Fruit fly (Drosophila melanogaster) whole organism, prepupa: ENCODE results near the gene CG9393.

Source experiments
- Blimp-1 ChIP-seq: fragments of 200-800 bp; sonication (Bioruptor generic); optimal IDR thresholded peaks from 3 replicates; lab custom pipeline; 2017; ENCODE audit warnings: missing biosample characterization, missing genetic modification characterization, mild to moderate bottlenecking, moderate library complexity, missing genetic modification reagents
- CG10631 ChIP-seq: fragments of 200-800 bp; sonication (Bioruptor generic); optimal IDR thresholded peaks from 2 replicates; lab custom pipeline; 2016; ENCODE audit warnings: missing biosample characterization, missing genetic modification characterization
- CG10669 ChIP-seq: fragments of 200-800 bp; sonication (Bioruptor generic); optimal IDR thresholded peaks from 3 replicates; lab custom pipeline; 2018; ENCODE audit warnings: missing biosample characterization, mild to moderate bottlenecking, missing genetic modification characterization, moderate library complexity
- CG11294 ChIP-seq: fragments of 200-800 bp; sonication (Bioruptor generic); IDR thresholded peaks from 2 replicates; pipeline ENCODE4 v1.3.6; 2022; ENCODE audit warnings: missing biosample characterization, missing genetic modification characterization
- CG15336 ChIP-seq: fragments of 200-800 bp; sonication (Bioruptor generic); IDR thresholded peaks from 2 replicates; pipeline ENCODE4 v1.3.6; 2022; ENCODE audit warnings: missing biosample characterization, missing genetic modification characterization
- CG1621 ChIP-seq: fragments of 200-800 bp; sonication (Bioruptor generic); optimal IDR thresholded peaks from 3 replicates; lab custom pipeline; 2018; ENCODE audit warnings: missing biosample characterization, mild to moderate bottlenecking, missing genetic modification characterization
- CG3032 ChIP-seq: fragments of 200-800 bp; optimal IDR thresholded peaks from 2 replicates; lab custom pipeline; 2019; ENCODE audit warnings: missing biosample characterization, mild to moderate bottlenecking, missing genetic modification characterization, moderate library complexity
- CG31627 ChIP-seq: fragments of 200-800 bp; sonication (Bioruptor generic); optimal IDR thresholded peaks from 3 replicates; lab custom pipeline; 2016; ENCODE audit warnings: missing biosample characterization, missing genetic modification characterization
- CG34406 ChIP-seq: fragments of 200-800 bp; sonication (Bioruptor generic); optimal IDR thresholded peaks from 3 replicates; lab custom pipeline; 2016; ENCODE audit warnings: missing biosample characterization, missing genetic modification characterization
- CG3919 ChIP-seq: fragments of 200-800 bp; sonication (Bioruptor generic); optimal IDR thresholded peaks from 3 replicates; lab custom pipeline; 2016; ENCODE audit warnings: missing biosample characterization, missing genetic modification characterization
- CG6163 ChIP-seq: fragments of 200-800 bp; sonication (Bioruptor generic); IDR thresholded peaks from 3 replicates; pipeline ENCODE4 v1.3.6; 2022; ENCODE audit warnings: missing biosample characterization, missing genetic modification characterization
- CG6276 ChIP-seq: fragments of 200-800 bp; sonication (Bioruptor generic); optimal IDR thresholded peaks from 2 replicates; lab custom pipeline; 2017; ENCODE audit warnings: missing biosample characterization, mild to moderate bottlenecking, missing genetic modification characterization
- CG6792 ChIP-seq: fragments of 200-800 bp; sonication (Bioruptor generic); optimal IDR thresholded peaks from 3 replicates; lab custom pipeline; 2016; ENCODE audit warnings: missing biosample characterization, missing genetic modification characterization
- CG6808 ChIP-seq: fragments of 200-800 bp; sonication (Bioruptor generic); optimal IDR thresholded peaks from 3 replicates; lab custom pipeline; 2017; ENCODE audit warnings: missing biosample characterization, missing genetic modification characterization, mild to moderate bottlenecking, moderate library complexity, missing genetic modification reagents
- CG6854 ChIP-seq: fragments of 200-800 bp; sonication (Bioruptor generic); optimal IDR thresholded peaks from 2 replicates; lab custom pipeline; 2017; ENCODE audit warnings: missing biosample characterization, mild to moderate bottlenecking, missing genetic modification characterization
- CG7368 ChIP-seq: fragments of 200-800 bp; sonication (Bioruptor generic); optimal IDR thresholded peaks from 3 replicates; lab custom pipeline; 2016; ENCODE audit warnings: missing biosample characterization, missing genetic modification characterization
- CG8319 ChIP-seq: fragments of 200-800 bp; sonication (Bioruptor generic); optimal IDR thresholded peaks from 3 replicates; lab custom pipeline; 2016; ENCODE audit warnings: missing biosample characterization, missing genetic modification characterization
- Eip75B ChIP-seq: fragments of 200-800 bp; sonication (Bioruptor generic); optimal IDR thresholded peaks from 3 replicates; lab custom pipeline; 2016; ENCODE audit warnings: missing biosample characterization, missing genetic modification characterization
- Ets21C ChIP-seq: fragments of 200-800 bp; sonication (Bioruptor generic); optimal IDR thresholded peaks from 3 replicates; lab custom pipeline; 2016; ENCODE audit warnings: missing biosample characterization, missing genetic modification characterization
- Ets96B ChIP-seq: fragments of 200-800 bp; optimal IDR thresholded peaks from 2 replicates; lab custom pipeline; 2019; ENCODE audit warnings: missing biosample characterization, mild to moderate bottlenecking, missing genetic modification characterization, moderate library complexity
- Gug ChIP-seq: fragments of 200-800 bp; sonication (Bioruptor generic); IDR thresholded peaks from 2 replicates; pipeline ENCODE4 v1.3.6; 2022; ENCODE audit warnings: missing biosample characterization, missing genetic modification characterization
- Hr38 ChIP-seq: sonication (Bioruptor generic); optimal IDR thresholded peaks from 2 replicates; lab custom pipeline; 2016; ENCODE audit warnings: missing biosample characterization, missing genetic modification characterization
- Hr39 ChIP-seq: fragments of 200-800 bp; sonication (Bioruptor generic); optimal IDR thresholded peaks from 2 replicates; lab custom pipeline; 2016; ENCODE audit warnings: missing biosample characterization, missing genetic modification characterization
- Hr4 ChIP-seq: fragments of 200-800 bp; sonication (Bioruptor generic); optimal IDR thresholded peaks from 3 replicates; lab custom pipeline; 2016; ENCODE audit warnings: missing biosample characterization, missing genetic modification characterization
- Lpt ChIP-seq: fragments of 200-800 bp; sonication (Bioruptor generic); optimal IDR thresholded peaks from 3 replicates; lab custom pipeline; 2016; ENCODE audit warnings: missing biosample characterization, missing genetic modification characterization
- Met ChIP-seq: fragments of 200-800 bp; sonication (Bioruptor generic); optimal IDR thresholded peaks from 3 replicates; lab custom pipeline; 2016; ENCODE audit warnings: missing biosample characterization, missing genetic modification characterization
- Smox ChIP-seq: fragments of 200-800 bp; sonication (Bioruptor generic); optimal IDR thresholded peaks from 3 replicates; lab custom pipeline; 2016; ENCODE audit warnings: missing biosample characterization, missing genetic modification characterization
- Sox102F ChIP-seq: fragments of 200-800 bp; sonication (Bioruptor generic); optimal IDR thresholded peaks from 2 replicates; lab custom pipeline; 2016; ENCODE audit warnings: missing biosample characterization, mild to moderate bottlenecking, missing genetic modification characterization
- Sox15 ChIP-seq: fragments of 200-800 bp; sonication (Bioruptor generic); optimal IDR thresholded peaks from 3 replicates; lab custom pipeline; 2016; ENCODE audit warnings: missing biosample characterization, missing genetic modification characterization
- achi ChIP-seq: fragments of 200-800 bp; sonication (Bioruptor generic); optimal IDR thresholded peaks from 3 replicates; lab custom pipeline; 2016; ENCODE audit warnings: missing biosample characterization, missing genetic modification characterization
- acj6 ChIP-seq: fragments of 200-800 bp; sonication (Bioruptor generic); optimal IDR thresholded peaks from 3 replicates; lab custom pipeline; 2016; ENCODE audit warnings: missing biosample characterization, missing genetic modification characterization
- cyc ChIP-seq: fragments of 200-800 bp; sonication (Bioruptor generic); optimal IDR thresholded peaks from 3 replicates; lab custom pipeline; 2016; ENCODE audit warnings: missing biosample characterization, missing genetic modification characterization
- dsx ChIP-seq: fragments of 200-800 bp; optimal IDR thresholded peaks from 3 replicates; lab custom pipeline; 2019; ENCODE audit warnings: missing biosample characterization, mild to moderate bottlenecking, missing genetic modification characterization, moderate library complexity; ENCODE audit not compliant: poor library complexity, severe bottlenecking
- esn ChIP-seq: fragments of 200-800 bp; sonication (Bioruptor generic); optimal IDR thresholded peaks from 2 replicates; lab custom pipeline; 2016; ENCODE audit warnings: missing biosample characterization, mild to moderate bottlenecking, missing genetic modification characterization, moderate library complexity
- fd85E ChIP-seq: fragments of 200-800 bp; sonication (Bioruptor generic); optimal IDR thresholded peaks from 3 replicates; lab custom pipeline; 2016; ENCODE audit warnings: missing biosample characterization, missing genetic modification characterization
- net ChIP-seq: fragments of 200-800 bp; sonication (Bioruptor generic); optimal IDR thresholded peaks from 3 replicates; lab custom pipeline; 2016; ENCODE audit warnings: missing biosample characterization, missing genetic modification characterization
- pdm3 ChIP-seq: fragments of 200-800 bp; sonication (Bioruptor generic); optimal IDR thresholded peaks from 3 replicates; lab custom pipeline; 2016; ENCODE audit warnings: missing biosample characterization, missing genetic modification characterization
- salr ChIP-seq, 2 experiments: fragments of 200-800 bp; sonication (Bioruptor generic); optimal IDR thresholded peaks; 3 replicates each; lab custom pipeline; 2016 to 2018; ENCODE audit warnings: missing biosample characterization in 2 of 2, missing genetic modification characterization in 2 of 2, mild to moderate bottlenecking in 1 of 2
- spab ChIP-seq: fragments of 200-800 bp; sonication (Bioruptor generic); optimal IDR thresholded peaks from 2 replicates; lab custom pipeline; 2017; ENCODE audit warnings: missing biosample characterization, mild to moderate bottlenecking, missing genetic modification characterization, missing genetic modification reagents
- ss ChIP-seq, 2 experiments: fragments of 200-800 bp; sonication (Bioruptor generic); optimal IDR thresholded peaks; 2 replicates in 1 of 2; 3 replicates in 1 of 2; lab custom pipeline; 2017 to 2018; ENCODE audit warnings: mild to moderate bottlenecking in 2 of 2, missing biosample characterization in 2 of 2, missing genetic modification characterization in 2 of 2, moderate library complexity in 1 of 2
- svp ChIP-seq: fragments of 200-800 bp; sonication (Bioruptor generic); peaks from one replicate; lab custom pipeline; 2016; ENCODE audit warnings: missing biosample characterization, missing genetic modification characterization
- topi ChIP-seq: fragments of 200-800 bp; sonication (Bioruptor generic); optimal IDR thresholded peaks from 3 replicates; lab custom pipeline; 2016; ENCODE audit warnings: missing biosample characterization, missing genetic modification characterization
- vri ChIP-seq: fragments of 200-800 bp; sonication (Bioruptor generic); optimal IDR thresholded peaks from 3 replicates; lab custom pipeline; 2016; ENCODE audit warnings: missing biosample characterization, mild to moderate bottlenecking, missing genetic modification characterization

Gene CG9393

DNA sequence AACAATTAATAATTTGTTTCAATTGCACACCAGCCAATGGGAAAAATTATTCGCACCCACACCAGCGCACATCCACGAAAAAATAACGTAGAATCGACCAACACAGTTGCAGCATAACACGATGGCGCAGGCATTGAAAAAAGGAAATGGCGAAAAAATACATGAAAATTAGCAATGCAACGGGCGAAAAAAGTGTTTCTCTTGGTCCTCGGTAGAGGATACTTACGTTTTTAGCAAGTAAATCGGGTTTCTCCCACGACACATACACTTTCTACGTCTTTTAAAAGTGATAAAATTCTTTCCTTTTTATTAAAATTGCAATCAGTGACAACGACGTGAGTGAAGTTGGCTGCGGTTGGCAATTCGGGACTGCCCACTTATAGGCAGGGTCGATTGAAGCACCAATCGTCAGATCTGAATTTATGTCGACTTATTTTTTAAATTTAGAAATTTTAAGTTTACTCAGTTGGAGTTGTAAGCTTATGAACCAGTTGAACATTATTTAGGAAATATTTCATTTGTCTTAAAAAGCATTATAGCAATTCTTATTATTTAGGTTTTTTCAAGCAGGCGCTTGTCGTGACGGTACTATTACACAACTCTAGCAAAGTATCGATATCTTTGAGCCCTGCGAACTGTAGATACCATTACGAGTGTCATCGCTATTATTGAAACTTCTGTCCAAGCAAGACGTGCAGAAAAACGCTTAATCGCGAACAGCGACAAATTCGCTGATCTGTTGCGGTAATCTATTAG lies 14.1 kb upstream of the CG9393 start, which contains the start of the genes Kap-alpha3 and Son (continued):
- TF ChIP-seq Sox15 (GFP tag; lab: Kevin White, UChicago) (peak; percentile 76), esn (GFP tag; lab: Kevin White, UChicago) (peak; percentile 94), CG10631 (peak; percentile 85), spab (GFP tag; lab: Kevin White, UChicago) (peak; percentile 61), Ets96B (tag; lab: Kevin White, UChicago) (peak; percentile 69), fd85E (GFP tag; lab: Kevin White, UChicago) (peak; percentile 81), Lpt (GFP tag; lab: Kevin White, UChicago) (peak; percentile 56), CG6808 (GFP tag; lab: Kevin White, UChicago) (peak; percentile 83), Eip75B (GFP tag; lab: Kevin White, UChicago) (peak; percentile 90), CG3919 (GFP tag; lab: Kevin White, UChicago) (peak; percentile 91), acj6 (peak; percentile 85), CG7368 (GFP tag; lab: Kevin White, UChicago) (peak; percentile 81), svp (GFP tag; lab: Kevin White, UChicago) (no peak), CG3032 (tag; lab: Kevin White, UChicago) (peak; percentile 78), CG6163 (GFP tag; lab: Robert Waterston, UW) (peak; percentile 85)

dm6 chr3R:9573812-9574587 lies 10.5 kb upstream of the CG9393 start, which contains the start of gene CG9399:
CG9399 (minus strand) TSS chr3R:9574211.
- TF ChIP-seq CG10631 (peak; percentile 99), CG34406 (GFP tag; lab: Kevin White, UChicago) (peak; percentile 97), Lpt (GFP tag; lab: Kevin White, UChicago) (peak; percentile 96), Eip75B (GFP tag; lab: Kevin White, UChicago) (peak; percentile 96), CG31627 (GFP tag; lab: Kevin White, UChicago) (peak; percentile 97), svp (GFP tag; lab: Kevin White, UChicago) (peak; percentile 98), CG11294 (peak; percentile 97), CG7368 (GFP tag; lab: Kevin White, UChicago) (peak; percentile 94), CG6276 (GFP tag; lab: Kevin White, UChicago) (peak; percentile 96), acj6 (peak; percentile 98), salr (GFP tag; optimal IDR thresholded peaks at IDR 0.05; lab: Kevin White, UChicago) (peak; percentile 95 to 98), CG1621 (peak; percentile 93), vri (GFP tag; lab: Kevin White, UChicago) (peak; percentile 94), CG3032 (tag; lab: Kevin White, UChicago) (peak; percentile 97), cyc (peak; percentile 96), CG3919 (GFP tag; lab: Kevin White, UChicago) (peak; percentile 98), Ets96B (tag; lab: Kevin White, UChicago) (peak; percentile 98), Gug (GFP tag; lab: Robert Waterston, UW) (peak; percentile 97), fd85E (GFP tag; lab: Kevin White, UChicago) (peak; percentile 81), CG6854 (GFP tag; lab: Kevin White, UChicago) (peak; percentile 87), topi (GFP tag; lab: Kevin White, UChicago) (peak; percentile 96), Sox15 (GFP tag; lab: Kevin White, UChicago) (peak; percentile 97), net (GFP tag; lab: Kevin White, UChicago) (peak; percentile 97), Hr38 (GFP tag; lab: Kevin White, UChicago) (peak; percentile 72), Ets21C (peak; percentile 93), dsx (GFP tag; lab: Kevin White, UChicago) (peak; percentile 95), Hr4 (GFP tag; lab: Kevin White, UChicago) (peak; percentile 98), pdm3 (peak; percentile 98), Sox102F (peak; percentile 97), Met (GFP tag; lab: Kevin White, UChicago) (peak; percentile 96), achi (GFP tag; lab: Kevin White, UChicago) (peak; percentile 97), Blimp-1 (peak; percentile 81), spab (GFP tag; lab: Kevin White, UChicago) (peak; percentile 91), CG8319 (GFP tag; lab: Kevin White, UChicago) (peak; percentile 95), Smox (GFP tag; lab: Kevin White, UChicago) (peak; percentile 98), CG6808 (GFP tag; lab: Kevin White, UChicago) (peak; percentile 91), Hr39 (GFP tag; lab: Kevin White, UChicago) (peak; percentile 96), CG15336 (GFP tag; lab: Robert Waterston, UW) (peak; percentile 97), CG6792 (peak; percentile 97), ss (GFP tag; optimal IDR thresholded peaks at IDR 0.05; lab: Kevin White, UChicago) (peak; percentile 96 to 97), CG10669 (GFP tag; lab: Kevin White, UChicago) (peak; percentile 95)
